Fruit fly (Drosophila melanogaster): ENCODE results near the gene CG31788.

DNA sequence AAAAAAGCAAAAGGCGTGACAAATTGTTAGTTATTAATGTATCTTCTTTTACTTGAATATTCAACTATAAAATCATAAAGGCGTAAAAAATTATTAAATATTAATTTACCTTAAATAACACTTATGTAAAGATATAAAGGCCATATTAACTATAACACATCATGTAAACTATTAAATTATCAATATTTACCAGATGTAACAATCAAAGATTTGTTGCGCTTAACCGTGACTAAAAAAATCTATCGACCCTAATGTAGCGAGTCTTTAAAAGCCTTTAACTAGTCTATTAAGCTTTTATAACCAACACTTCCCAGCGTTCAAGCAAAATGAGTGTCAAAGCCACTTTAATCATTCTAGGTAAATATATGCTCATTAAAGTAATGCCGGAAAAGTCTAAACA is 34.4 kb upstream of the CG31788 start, which contains the start of gene Sfp36F:
- TF ChIP-seq CG8478 (optimal IDR thresholded peaks at IDR 0.05), result no peak
- no peak for TF ChIP-seq CTCF (optimal IDR thresholded peaks at IDR 0.05)
